Worm (Caenorhabditis elegans) whole organism, L2 larva: ENCODE data around the gene acs-19.

Experiments
- F13H6.1 ChIP-seq: sonication (generic microtip); optimal IDR thresholded peaks from 2 replicates; lab custom pipeline; 2016; ENCODE audit warnings: missing genetic modification characterization, missing compliant biosample characterization
- aly-2 ChIP-seq: fragments of 150-350 bp; optimal IDR thresholded peaks from 2 replicates; lab custom pipeline; 2014; ENCODE audit warnings: missing biosample characterization, missing genetic modification characterization
- ama-1 ChIP-seq: fragments of 150-350 bp; optimal IDR thresholded peaks from 2 replicates; lab custom pipeline; 2018; ENCODE audit warnings: inconsistent platforms
- fos-1 ChIP-seq: fragments of 150-350 bp; optimal IDR thresholded peaks from 2 replicates; lab custom pipeline; 2014; ENCODE audit warnings: missing biosample characterization, missing genetic modification characterization
- nhr-23 ChIP-seq: fragments of 150-350 bp; optimal IDR thresholded peaks from 2 replicates; lab custom pipeline; 2014; ENCODE audit warnings: missing biosample characterization, missing genetic modification reagents, missing genetic modification characterization

- TF ChIP-seq F13H6.1 (tag; lab: Kevin White, UChicago) (peak; percentile 55), nhr-23 (tag; lab: Kevin White, UChicago) (no peak), fos-1 (tag; lab: Kevin White, UChicago) (peak; percentile 47), ama-1 (lab: Kevin White, UChicago) (no peak), aly-2 (no peak)
Measured at ce11 chrIII:3916624-3917023, 52.3 kb downstream of the acs-19 start, which contains the start of gene ccdc-47.
